Worm (Caenorhabditis elegans) whole organism, L2 larva: ENCODE measurements around the gene F59A1.18.

Experiments used
- ceh-16 ChIP-seq: fragments of 150-350 bp; optimal IDR thresholded peaks from 2 replicates; lab custom pipeline; 2014; ENCODE audit warnings: missing biosample characterization, missing genetic modification characterization
- crh-2 ChIP-seq: sonication (generic microtip); optimal IDR thresholded peaks from 2 replicates; lab custom pipeline; 2017; ENCODE audit warnings: missing biosample characterization, missing genetic modification characterization
- lin-13 ChIP-seq: fragments of 150-350 bp; optimal IDR thresholded peaks from 2 replicates; lab custom pipeline; 2014; ENCODE audit warnings: missing biosample characterization, missing genetic modification reagents, missing genetic modification characterization
- snpc-4 ChIP-seq: fragments of 150-350 bp; optimal IDR thresholded peaks from 2 replicates; lab custom pipeline; 2014; ENCODE audit warnings: missing biosample characterization, missing genetic modification characterization
- ztf-4 ChIP-seq: fragments of 150-350 bp; optimal IDR thresholded peaks from 2 replicates; lab custom pipeline; 2014; ENCODE audit warnings: missing biosample characterization, missing genetic modification characterization

DNA sequence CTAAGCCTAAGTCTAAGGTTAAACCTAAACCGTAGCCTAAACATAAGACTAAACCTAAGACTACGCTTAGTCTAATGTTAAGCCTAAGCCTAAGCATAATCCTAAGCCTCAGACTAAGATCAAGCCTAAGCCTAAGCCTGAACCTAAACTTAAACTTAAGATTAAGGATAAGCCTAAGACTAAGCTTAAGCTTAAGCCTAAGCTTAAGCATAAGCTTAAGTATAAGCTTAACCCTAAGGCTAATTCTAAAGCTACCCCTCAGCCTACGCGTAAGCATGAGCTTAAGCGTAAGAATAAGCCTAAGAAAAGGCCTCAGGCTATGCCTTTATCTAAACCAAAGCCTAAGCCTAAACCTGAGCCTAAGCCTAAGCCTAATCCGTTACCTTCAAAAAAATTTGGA is 41.6 kb upstream of the F59A1.18 start:
- no peak for TF ChIP-seq snpc-4
- TF ChIP-seq crh-2 (tag; lab: Kevin White, UChicago): no peak
- no peak for TF ChIP-seq lin-13
- no peak for TF ChIP-seq ceh-16 (tag; lab: Kevin White, UChicago)
- TF ChIP-seq ztf-4 (tag; lab: Kevin White, UChicago): no peak
